Worm (Caenorhabditis elegans) whole organism, L3 larva: ENCODE results near the gene sre-46.

Source experiments
- R02D3.7 ChIP-seq: fragments of 150-350 bp; optimal IDR thresholded peaks from 2 replicates; lab custom pipeline; 2014; ENCODE audit warnings: missing biosample characterization, missing genetic modification characterization
- aly-2 ChIP-seq: fragments of 150-350 bp; optimal IDR thresholded peaks from 2 replicates; lab custom pipeline; 2014; ENCODE audit warnings: missing biosample characterization, missing genetic modification characterization
- ceh-16 ChIP-seq: sonication (generic microtip); optimal IDR thresholded peaks from 2 replicates; lab custom pipeline; 2017; ENCODE audit warnings: missing biosample characterization, missing genetic modification characterization
- ceh-28 ChIP-seq: fragments of 150-350 bp; optimal IDR thresholded peaks from 2 replicates; lab custom pipeline; 2014; ENCODE audit warnings: missing biosample characterization, missing genetic modification reagents, missing genetic modification characterization
- daf-12 ChIP-seq: fragments of 150-350 bp; optimal IDR thresholded peaks from 2 replicates; lab custom pipeline; 2014; ENCODE audit warnings: missing biosample characterization, missing genetic modification reagents, missing genetic modification characterization
- egl-5 ChIP-seq: fragments of 150-350 bp; optimal IDR thresholded peaks from 2 replicates; lab custom pipeline; 2017; ENCODE audit warnings: missing biosample characterization, missing genetic modification reagents, missing genetic modification characterization, inconsistent platforms
- elt-1 ChIP-seq: fragments of 150-350 bp; optimal IDR thresholded peaks from 2 replicates; lab custom pipeline; 2014; ENCODE audit warnings: missing biosample characterization, missing genetic modification characterization
- elt-2 ChIP-seq: sonication (generic microtip); optimal IDR thresholded peaks from 2 replicates; lab custom pipeline; 2016; ENCODE audit warnings: missing genetic modification reagents, mild to moderate bottlenecking, missing genetic modification characterization, missing compliant biosample characterization
- elt-3 ChIP-seq, 3 experiments: fragments of 150-350 bp in 1 of 3; sonication (generic microtip) in 2 of 3; optimal IDR thresholded peaks; 2 replicates in 2 of 3; 4 replicates in 1 of 3; lab custom pipeline; 2014 to 2017; ENCODE audit warnings: missing biosample characterization in 3 of 3, missing genetic modification characterization in 3 of 3
- eor-1 ChIP-seq, 2 experiments: fragments of 150-350 bp; optimal IDR thresholded peaks; 2 replicates each; lab custom pipeline; 2014 to 2018; ENCODE audit warnings: missing biosample characterization in 2 of 2, missing genetic modification characterization in 2 of 2
- fos-1 ChIP-seq: fragments of 150-350 bp; optimal IDR thresholded peaks from 2 replicates; lab custom pipeline; 2014; ENCODE audit warnings: missing biosample characterization, missing genetic modification characterization
- hmg-11 ChIP-seq: sonication (generic microtip); optimal IDR thresholded peaks from 2 replicates; lab custom pipeline; 2016; ENCODE audit warnings: missing genetic modification characterization, missing compliant biosample characterization
- jun-1 ChIP-seq: fragments of 150-350 bp; optimal IDR thresholded peaks from 2 replicates; lab custom pipeline; 2014; ENCODE audit warnings: missing biosample characterization, missing genetic modification reagents, missing genetic modification characterization
- lin-15B ChIP-seq: fragments of 150-350 bp; optimal IDR thresholded peaks from 2 replicates; lab custom pipeline; 2014; ENCODE audit warnings: missing biosample characterization, missing genetic modification characterization
- lsy-12 ChIP-seq: sonication (generic microtip); optimal IDR thresholded peaks from 2 replicates; lab custom pipeline; 2016; ENCODE audit warnings: mild to moderate bottlenecking, missing genetic modification characterization, missing compliant biosample characterization
- mdl-1 ChIP-seq: fragments of 150-350 bp; optimal IDR thresholded peaks from 2 replicates; lab custom pipeline; 2014; ENCODE audit warnings: missing biosample characterization, missing genetic modification characterization
- mml-1 ChIP-seq: fragments of 150-350 bp; sonication (generic microtip); optimal IDR thresholded peaks from 3 replicates; lab custom pipeline; 2014; ENCODE audit warnings: missing biosample characterization, missing genetic modification characterization
- nfya-1 ChIP-seq: sonication (generic microtip); optimal IDR thresholded peaks from 2 replicates; lab custom pipeline; 2017; ENCODE audit warnings: missing genetic modification characterization, mild to moderate bottlenecking, missing compliant biosample characterization, antibody characterized with exemption, moderate library complexity; ENCODE audit not compliant: insufficient read depth
- nhr-12 ChIP-seq: fragments of 150-350 bp; optimal IDR thresholded peaks from 2 replicates; lab custom pipeline; 2014; ENCODE audit warnings: missing biosample characterization, missing genetic modification characterization
- nhr-23 ChIP-seq: fragments of 150-350 bp; optimal IDR thresholded peaks from 2 replicates; lab custom pipeline; 2014; ENCODE audit warnings: missing biosample characterization, missing genetic modification reagents, missing genetic modification characterization
- nhr-25 ChIP-seq: sonication (generic microtip); optimal IDR thresholded peaks from 2 replicates; lab custom pipeline; 2017; ENCODE audit warnings: missing biosample characterization, missing genetic modification characterization
- nhr-43 ChIP-seq: sonication (generic microtip); optimal IDR thresholded peaks from 2 replicates; lab custom pipeline; 2016; ENCODE audit warnings: mild to moderate bottlenecking, missing genetic modification characterization, missing compliant biosample characterization; ENCODE audit not compliant: poor library complexity, severe bottlenecking
- nhr-67 ChIP-seq: fragments of 150-350 bp; optimal IDR thresholded peaks from 2 replicates; lab custom pipeline; 2014; ENCODE audit warnings: missing biosample characterization, missing genetic modification characterization
- nhr-76 ChIP-seq: fragments of 150-350 bp; sonication (generic microtip); optimal IDR thresholded peaks from 5 replicates; lab custom pipeline; 2014; ENCODE audit warnings: missing biosample characterization, missing genetic modification characterization
- nhr-77 ChIP-seq: fragments of 150-350 bp; optimal IDR thresholded peaks from 2 replicates; lab custom pipeline; 2014; ENCODE audit warnings: missing biosample characterization, missing genetic modification characterization
- pha-4 ChIP-seq: fragments of 150-350 bp; optimal IDR thresholded peaks from 2 replicates; lab custom pipeline; 2014; ENCODE audit warnings: missing biosample characterization, missing genetic modification reagents, missing genetic modification characterization
- pqm-1 ChIP-seq: fragments of 150-350 bp; optimal IDR thresholded peaks from 2 replicates; lab custom pipeline; 2017; ENCODE audit warnings: missing biosample characterization, missing genetic modification characterization, inconsistent platforms
- sea-2 ChIP-seq: fragments of 150-350 bp; sonication (generic microtip); optimal IDR thresholded peaks from 4 replicates; lab custom pipeline; 2014; ENCODE audit warnings: missing biosample characterization, missing genetic modification reagents, missing genetic modification characterization
- snpc-4 ChIP-seq: fragments of 150-350 bp; optimal IDR thresholded peaks from 2 replicates; lab custom pipeline; 2014; ENCODE audit warnings: missing biosample characterization, missing genetic modification characterization
- unc-39 ChIP-seq: sonication (generic microtip); optimal IDR thresholded peaks from 4 replicates; lab custom pipeline; 2017; ENCODE audit warnings: missing biosample characterization, missing genetic modification characterization
- unc-62 ChIP-seq: fragments of 150-350 bp; sonication (generic microtip); optimal IDR thresholded peaks from 4 replicates; lab custom pipeline; 2014; ENCODE audit warnings: missing biosample characterization, missing genetic modification reagents, missing genetic modification characterization
- zag-1 ChIP-seq: fragments of 150-350 bp; optimal IDR thresholded peaks from 2 replicates; lab custom pipeline; 2014; ENCODE audit warnings: missing biosample characterization, missing genetic modification characterization
- ztf-11 ChIP-seq: fragments of 150-350 bp; optimal IDR thresholded peaks from 2 replicates; lab custom pipeline; 2014; ENCODE audit warnings: missing biosample characterization, missing genetic modification characterization

The sre-46 gene

ce11 chrII:13695343-13696332, 25.5 kb downstream of the sre-46 start, which contains the start of gene kqt-3:
TSS of gene kqt-3 (plus strand) at chrII:13696282.
- TF ChIP-seq jun-1 (tag; lab: Kevin White, UChicago) (no peak), nhr-12 (tag; lab: Kevin White, UChicago) (no peak), elt-2 (peak; percentile 12), sea-2 (no peak), nhr-67 (tag; lab: Kevin White, UChicago) (no peak)

- TF ChIP-seq sea-2 (no peak), nhr-76 (tag; lab: Kevin White, UChicago) (no peak), pha-4 (tag; lab: Kevin White, UChicago) (peak; percentile 28), mml-1 (no peak), zag-1 (no peak), hmg-11 (tag; lab: Kevin White, UChicago) (no peak), nhr-43 (tag; lab: Kevin White, UChicago) (no peak), snpc-4 (tag; lab: Kevin White, UChicago) (no peak), pqm-1 (tag; lab: Kevin White, UChicago) (no peak), lin-15B (tag; lab: Kevin White, UChicago) (peak; percentile 2), unc-39 (tag; lab: Kevin White, UChicago) (no peak), daf-12 (tag; lab: Kevin White, UChicago) (no peak)
Observed at ce11 chrII:13694712-13695111, 26.4 kb downstream of the sre-46 start, which contains the start of gene rpoa-1. TSS of gene rpoa-1 (minus strand) at chrII:13694795.

- TF ChIP-seq nfya-1 (tag; lab: Kevin White, UChicago) = no peak
- no peak for TF ChIP-seq eor-1 (tag; optimal IDR thresholded peaks at IDR 0.05; lab: Kevin White, UChicago)
- no peak for TF ChIP-seq elt-1
- TF ChIP-seq hmg-11 (tag; lab: Kevin White, UChicago) = no peak
- TF ChIP-seq jun-1 (tag; lab: Kevin White, UChicago) = no peak
- no peak for TF ChIP-seq unc-62 (GFP tag; lab: Kevin White, UChicago)
- TF ChIP-seq fos-1 (tag; lab: Kevin White, UChicago) = no peak
- TF ChIP-seq nhr-43 (tag; lab: Kevin White, UChicago) = no peak
- TF ChIP-seq nhr-77 (tag; lab: Kevin White, UChicago) = no peak
- TF ChIP-seq unc-39 (tag; lab: Kevin White, UChicago) = no peak
- TF ChIP-seq ceh-16 (tag; lab: Kevin White, UChicago) = no peak
- no peak for TF ChIP-seq R02D3.7 (tag; lab: Kevin White, UChicago)
Observed at ce11 chrII:13685581-13685980, 35.5 kb downstream of the sre-46 start.

ce11 chrII:13681063-13681462, 40.1 kb downstream of the sre-46 start:
- TF ChIP-seq aly-2 = no peak
- peak; percentile 63 for TF ChIP-seq mdl-1 (tag; lab: Kevin White, UChicago)
- peak; percentile 2 for TF ChIP-seq elt-2
- no peak for TF ChIP-seq lsy-12 (tag; lab: Kevin White, UChicago)
- peak; percentile 86 for TF ChIP-seq nhr-25 (tag; lab: Kevin White, UChicago)
- peak; percentile 80 for TF ChIP-seq nhr-23
- peak; percentile 94 for TF ChIP-seq nhr-43 (tag; lab: Kevin White, UChicago)
- TF ChIP-seq nfya-1 (tag; lab: Kevin White, UChicago) = no peak
- TF ChIP-seq jun-1 (tag; lab: Kevin White, UChicago) = peak; percentile 3
- TF ChIP-seq, all 47 proteins: peak for 6

ce11 chrII:13679775-13680320, 41.3 kb downstream of the sre-46 start:
- TF ChIP-seq elt-1 (no peak), lin-15B (tag; lab: Kevin White, UChicago) (no peak), zag-1 (no peak), nhr-43 (tag; lab: Kevin White, UChicago) (peak; percentile 84), nhr-12 (tag; lab: Kevin White, UChicago) (no peak), nhr-25 (tag; lab: Kevin White, UChicago) (peak; percentile 55), egl-5 (no peak), elt-3 (tag; optimal IDR thresholded peaks at IDR 0.05; lab: Kevin White, UChicago) (peak in 2 of 3 experiments; percentile 14 to 39), nhr-23 (peak; percentile 79), pha-4 (tag; lab: Kevin White, UChicago) (no peak), ztf-11 (tag; lab: Kevin White, UChicago) (no peak), ceh-28 (tag; lab: Kevin White, UChicago) (no peak)
- TF ChIP-seq, all 47 proteins: peak for 4
